Fruit fly (Drosophila melanogaster) whole organism, adult: Measurements from ENCODE around the gene v.

ENCODE experiments used
- CG14711 ChIP-seq: fragments of 200-800 bp; sonication (Bioruptor generic); optimal IDR thresholded peaks from 2 replicates; lab custom pipeline; 2018; ENCODE audit warnings: missing biosample characterization, mild to moderate bottlenecking, missing genetic modification characterization, moderate library complexity
- CG1620 ChIP-seq: fragments of 200-800 bp; sonication (Bioruptor generic); optimal IDR thresholded peaks from 2 replicates; lab custom pipeline; 2016; ENCODE audit warnings: missing biosample characterization, missing genetic modification characterization
- CG7045 ChIP-seq: fragments of 200-800 bp; sonication (Bioruptor generic); optimal IDR thresholded peaks from 2 replicates; lab custom pipeline; 2017; ENCODE audit warnings: missing biosample characterization, mild to moderate bottlenecking, missing genetic modification characterization
- Clk ChIP-seq: fragments of 200-800 bp; sonication (Bioruptor generic); optimal IDR thresholded peaks from 2 replicates; lab custom pipeline; 2017; ENCODE audit warnings: missing biosample characterization, missing genetic modification characterization
- Crg-1 ChIP-seq: fragments of 200-800 bp; sonication (Bioruptor generic); optimal IDR thresholded peaks from 2 replicates; lab custom pipeline; 2016; ENCODE audit warnings: missing biosample characterization, missing genetic modification characterization
- cic ChIP-seq: fragments of 200-800 bp; sonication (Bioruptor generic); optimal IDR thresholded peaks from 2 replicates; lab custom pipeline; 2017; ENCODE audit warnings: missing biosample characterization, mild to moderate bottlenecking, missing genetic modification characterization, moderate library complexity
- kay ChIP-seq: fragments of 200-800 bp; sonication (Bioruptor generic); peaks from one replicate; lab custom pipeline; 2016; ENCODE audit warnings: missing biosample characterization, missing genetic modification characterization, borderline replicate concordance
- ovo ChIP-seq: fragments of 200-800 bp; sonication (Bioruptor generic); optimal IDR thresholded peaks from 2 replicates; lab custom pipeline; 2016; ENCODE audit warnings: missing biosample characterization, missing genetic modification characterization
- tj ChIP-seq: fragments of 200-800 bp; sonication (Bioruptor generic); optimal IDR thresholded peaks from 3 replicates; lab custom pipeline; 2017; ENCODE audit warnings: missing biosample characterization, mild to moderate bottlenecking, missing genetic modification characterization, moderate library complexity
- toe ChIP-seq: fragments of 200-800 bp; sonication (Bioruptor generic); optimal IDR thresholded peaks from 2 replicates; lab custom pipeline; 2016; ENCODE audit warnings: missing biosample characterization, missing genetic modification characterization

dm6 chrX:10930553-10931092 is 6.9 kb downstream of the v start, which contains the start of gene Myo10A:
- TF ChIP-seq Crg-1 (GFP tag; lab: Kevin White, UChicago) (no peak), CG7045 (GFP tag; lab: Kevin White, UChicago) (no peak), Clk (no peak), kay (GFP tag; lab: Kevin White, UChicago) (no peak), CG1620 (GFP tag; lab: Kevin White, UChicago) (no peak), ovo (GFP tag; lab: Kevin White, UChicago) (no peak), CG14711 (peak; percentile 50), tj (GFP tag; lab: Kevin White, UChicago) (no peak), toe (no peak), cic (no peak)
